Worm (Caenorhabditis elegans) whole organism, L4/young adult: ENCODE results near the gene F46B6.12.

ENCODE experiments used
- W03F9.2 ChIP-seq: fragments of 150-350 bp; optimal IDR thresholded peaks from 2 replicates; lab custom pipeline; 2014; ENCODE audit warnings: missing biosample characterization, missing genetic modification characterization
- him-1 ChIP-seq: sonication (generic microtip); optimal IDR thresholded peaks from 2 replicates; lab custom pipeline; 2016; ENCODE audit warnings: missing genotype, missing genetic modification reagents, missing genetic modification characterization, missing compliant biosample characterization

DNA sequence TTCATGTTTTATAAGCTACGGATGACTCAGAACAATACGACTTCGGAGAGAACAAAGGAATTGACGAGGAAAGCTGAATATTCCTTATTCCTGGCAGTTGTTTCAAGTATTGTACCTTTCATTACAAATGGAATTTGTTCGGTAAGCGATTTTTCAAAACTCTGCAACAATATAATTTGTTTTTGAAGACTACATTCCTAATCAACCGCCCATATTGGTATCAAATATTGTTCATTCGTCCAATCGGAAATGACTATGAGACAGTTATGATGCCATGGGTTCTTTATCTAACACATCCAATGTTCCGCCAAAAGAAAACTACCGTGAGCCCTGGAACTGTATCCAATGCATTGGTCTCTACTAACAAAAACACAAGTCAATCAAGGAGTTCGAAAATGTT is 36.6 kb upstream of the F46B6.12 start:
- no peak for TF ChIP-seq W03F9.2 (tag; lab: Kevin White, UChicago)
- no peak for TF ChIP-seq him-1 (tag; lab: Kevin White, UChicago)
